Worm (Caenorhabditis elegans): ENCODE results near the gene srw-82.

srw-82 gene

ce11 chrV:18456574-18456973, 25.0 kb downstream of the srw-82 start, which contains the start of gene ZK228.10:
Gene ZK228.10, plus strand, starts transcription at chrV:18456874.
- TF ChIP-seq Y67H2A.10 (GFP tag; conservative IDR thresholded peaks at IDR 0.05): no peak
- no peak for TF ChIP-seq ceh-58 (GFP tag; IDR thresholded peaks at IDR 0.05)
- TF ChIP-seq ztf-22 (GFP tag; optimal IDR thresholded peaks at IDR 0.05): no peak

ce11 chrV:18461200-18461728, 29.7 kb downstream of the srw-82 start, which contains the start of gene ZK228.3:
Gene ZK228.3, minus strand, starts transcription at chrV:18461250.
- TF ChIP-seq dox-1 (GFP tag; IDR thresholded peaks at IDR 0.05): peak; percentile 9; the same call in 1 of the 2 replicates
- no peak for TF ChIP-seq athp-1 (tag; optimal IDR thresholded peaks at IDR 0.05)
- TF ChIP-seq nhr-80 (tag; optimal IDR thresholded peaks at IDR 0.05): peak; percentile 79

ce11 chrV:18462365-18462837, 30.9 kb downstream of the srw-82 start, which contains the start of gene ZK228.4:
Gene ZK228.4, plus strand, starts transcription at chrV:18462787.
- peak; percentile 38 for TF ChIP-seq nhr-80 (tag; optimal IDR thresholded peaks at IDR 0.05)
- no peak for TF ChIP-seq ceh-27 (GFP tag; optimal IDR thresholded peaks at IDR 0.05)
- TF ChIP-seq F33H1.4 (GFP tag; IDR thresholded peaks at IDR 0.05): no peak

- no peak for TF ChIP-seq nhr-27 (tag; optimal IDR thresholded peaks at IDR 0.05)
- TF ChIP-seq lsy-27 (tag; optimal IDR thresholded peaks at IDR 0.05; ENCODE audit: borderline replicate concordance, insufficient read depth): no peak
- no peak for TF ChIP-seq ceh-27 (GFP tag; optimal IDR thresholded peaks at IDR 0.05)
- TF ChIP-seq nhr-120 (GFP tag; IDR thresholded peaks at IDR 0.05): no peak
- no peak for TF ChIP-seq hlh-26 (GFP tag; conservative IDR thresholded peaks at IDR 0.05)
- no peak for TF ChIP-seq hlh-12 (tag; optimal IDR thresholded peaks at IDR 0.05)
- TF ChIP-seq zfh-2 (GFP tag; conservative IDR thresholded peaks at IDR 0.05): no peak
- TF ChIP-seq ceh-91 (GFP tag; IDR thresholded peaks at IDR 0.05): no peak
- no peak for TF ChIP-seq B0035.1 (tag; optimal IDR thresholded peaks at IDR 0.05)
- no peak for TF ChIP-seq madf-10 (tag; optimal IDR thresholded peaks at IDR 0.05)
- TF ChIP-seq F33H1.4 (GFP tag; IDR thresholded peaks at IDR 0.05): no peak
- TF ChIP-seq F39B2.1 (GFP tag; IDR thresholded peaks at IDR 0.05): no peak
- TF ChIP-seq C06A6.2 (GFP tag; conservative IDR thresholded peaks at IDR 0.05): no peak
Measured at ce11 chrV:18468097-18468496, 36.5 kb downstream of the srw-82 start, which contains the start of gene ZK228.13. Gene ZK228.13, minus strand, starts transcription at chrV:18468197.

ce11 chrV:18473415-18473814, 41.9 kb downstream of the srw-82 start, which contains the start of gene srh-182:
Gene srh-182, minus strand, starts transcription at chrV:18473515.
- no peak for TF ChIP-seq nhr-27 (tag; optimal IDR thresholded peaks at IDR 0.05)
- no peak for TF ChIP-seq lin-35 (GFP tag; optimal IDR thresholded peaks at IDR 0.05)
- TF ChIP-seq xnd-1 (tag; optimal IDR thresholded peaks at IDR 0.05): no peak
- no peak for TF ChIP-seq madf-6 (GFP tag; IDR thresholded peaks at IDR 0.05)
- no peak for TF ChIP-seq somi-1 (GFP tag; optimal IDR thresholded peaks at IDR 0.05)
- no peak for TF ChIP-seq hrde-1 (tag; optimal IDR thresholded peaks at IDR 0.05; ENCODE audit: borderline replicate concordance)
- no peak for TF ChIP-seq ceh-27 (GFP tag; optimal IDR thresholded peaks at IDR 0.05)
- TF ChIP-seq ztf-3 (GFP tag; optimal IDR thresholded peaks at IDR 0.05): no peak

ce11 chrV:18474223-18474622, 42.7 kb downstream of the srw-82 start, which contains the start of gene srh-181:
Gene srh-181, plus strand, starts transcription at chrV:18474523.
- TF ChIP-seq ztf-18 (tag; optimal IDR thresholded peaks at IDR 0.05) (no peak), aptf-3 (GFP tag; IDR thresholded peaks at IDR 0.05) (no peak), D2030.7 (GFP tag; IDR thresholded peaks at IDR 0.05) (no peak), let-607 (tag; optimal IDR thresholded peaks at IDR 0.05) (no peak), snpc-3.4 (tag; optimal IDR thresholded peaks at IDR 0.05) (no peak), lsl-1 (GFP tag; optimal IDR thresholded peaks at IDR 0.05) (no peak), dpl-1 (GFP tag; optimal IDR thresholded peaks at IDR 0.05) (no peak), tbp1 (GFP tag; optimal IDR thresholded peaks at IDR 0.05) (no peak), nfya-2 (GFP tag; IDR thresholded peaks at IDR 0.05) (no peak), hrde-1 (tag; optimal IDR thresholded peaks at IDR 0.05; ENCODE audit: borderline replicate concordance) (no peak), ets-4 (GFP tag; optimal IDR thresholded peaks at IDR 0.05) (no peak), let-526 (GFP tag; IDR thresholded peaks at IDR 0.05) (no peak), akir-1 (GFP tag; optimal IDR thresholded peaks at IDR 0.05) (no peak)
